Worm (Caenorhabditis elegans) whole organism, mixed stage, embryonic: Measurements from ENCODE around the gene vab-23.

ENCODE experiments used
- M03D4.4 ChIP-seq: sonication (generic microtip); optimal IDR thresholded peaks from 2 replicates; lab custom pipeline; 2017; ENCODE audit warnings: mild to moderate bottlenecking, missing genetic modification characterization, missing compliant biosample characterization
- bed-3 ChIP-seq: fragments of 200-800 bp; sonication (Bioruptor generic); optimal IDR thresholded peaks from 3 replicates; lab custom pipeline; 2018; ENCODE audit warnings: mild to moderate bottlenecking, missing genetic modification characterization, moderate library complexity, missing compliant biosample characterization
- blmp-1 ChIP-seq: fragments of 150-350 bp; optimal IDR thresholded peaks from 2 replicates; lab custom pipeline; 2014; ENCODE audit warnings: missing biosample characterization, missing genetic modification characterization
- ceh-39 ChIP-seq: fragments of 150-350 bp; optimal IDR thresholded peaks from 2 replicates; lab custom pipeline; 2014; ENCODE audit warnings: missing biosample characterization, missing genetic modification characterization
- ceh-43 ChIP-seq: fragments of 200-800 bp; sonication (Bioruptor generic); optimal IDR thresholded peaks from 2 replicates; lab custom pipeline; 2018; ENCODE audit warnings: mild to moderate bottlenecking, missing genetic modification characterization, moderate library complexity, missing compliant biosample characterization
- ceh-83 ChIP-seq: fragments of 200-800 bp; sonication (Bioruptor generic); optimal IDR thresholded peaks from 2 replicates; lab custom pipeline; 2018; ENCODE audit warnings: mild to moderate bottlenecking, missing genetic modification characterization, missing compliant biosample characterization
- ces-1 ChIP-seq: fragments of 150-350 bp; optimal IDR thresholded peaks from 2 replicates; lab custom pipeline; 2014; ENCODE audit warnings: missing biosample characterization, missing genetic modification reagents, missing genetic modification characterization
- cnd-1 ChIP-seq: fragments of 200-800 bp; sonication (Bioruptor generic); optimal IDR thresholded peaks from 2 replicates; lab custom pipeline; 2018; ENCODE audit warnings: mild to moderate bottlenecking, missing genetic modification characterization, missing compliant biosample characterization
- drap-1 ChIP-seq: fragments of 200-800 bp; sonication (Bioruptor generic); optimal IDR thresholded peaks from 3 replicates; lab custom pipeline; 2018; ENCODE audit warnings: mild to moderate bottlenecking, missing genetic modification characterization, missing compliant biosample characterization
- elt-1 ChIP-seq: sonication (generic microtip); optimal IDR thresholded peaks from 2 replicates; lab custom pipeline; 2017; ENCODE audit warnings: missing genetic modification characterization, mild to moderate bottlenecking, missing compliant biosample characterization, antibody characterized with exemption, moderate library complexity, borderline replicate concordance; ENCODE audit not compliant: insufficient read depth
- elt-3 ChIP-seq: fragments of 150-350 bp; optimal IDR thresholded peaks from 2 replicates; lab custom pipeline; 2014; ENCODE audit warnings: missing biosample characterization, missing genetic modification characterization
- flh-1 ChIP-seq: fragments of 200-800 bp; sonication (Bioruptor generic); optimal IDR thresholded peaks from 2 replicates; lab custom pipeline; 2018; ENCODE audit warnings: mild to moderate bottlenecking, missing genetic modification characterization, moderate library complexity, missing compliant biosample characterization
- ham-2 ChIP-seq: fragments of 200-800 bp; sonication (Bioruptor generic); optimal IDR thresholded peaks from 2 replicates; lab custom pipeline; 2018; ENCODE audit warnings: mild to moderate bottlenecking, missing genetic modification characterization, missing compliant biosample characterization
- hlh-1 ChIP-seq: fragments of 150-350 bp; optimal IDR thresholded peaks from 2 replicates; lab custom pipeline; 2014; ENCODE audit warnings: missing biosample characterization, missing genetic modification reagents, missing genetic modification characterization
- lin-13 ChIP-seq: fragments of 150-350 bp; optimal IDR thresholded peaks from 2 replicates; lab custom pipeline; 2014; ENCODE audit warnings: missing biosample characterization, missing genetic modification characterization
- lin-32 ChIP-seq: fragments of 200-800 bp; sonication (Bioruptor generic); optimal IDR thresholded peaks from 2 replicates; lab custom pipeline; 2018; ENCODE audit warnings: mild to moderate bottlenecking, missing genetic modification characterization, missing compliant biosample characterization
- lsy-2 ChIP-seq: fragments of 150-350 bp; optimal IDR thresholded peaks from 2 replicates; lab custom pipeline; 2014; ENCODE audit warnings: missing biosample characterization, missing genetic modification characterization
- mab-5 ChIP-seq: fragments of 150-350 bp; optimal IDR thresholded peaks from 2 replicates; lab custom pipeline; 2014; ENCODE audit warnings: missing biosample characterization, missing genetic modification characterization
- mep-1 ChIP-seq: fragments of 150-350 bp; optimal IDR thresholded peaks from 2 replicates; lab custom pipeline; 2017; ENCODE audit warnings: missing biosample characterization, missing genetic modification reagents, missing genetic modification characterization, inconsistent platforms
- mls-2 ChIP-seq: sonication (generic microtip); optimal IDR thresholded peaks from 2 replicates; lab custom pipeline; 2016; ENCODE audit warnings: mild to moderate bottlenecking, missing genetic modification characterization, moderate library complexity, missing compliant biosample characterization
- nhr-12 ChIP-seq: fragments of 150-350 bp; optimal IDR thresholded peaks from 2 replicates; lab custom pipeline; 2014; ENCODE audit warnings: missing biosample characterization, missing genetic modification characterization
- nhr-2 ChIP-seq: fragments of 150-350 bp; optimal IDR thresholded peaks from 2 replicates; lab custom pipeline; 2014; ENCODE audit warnings: missing biosample characterization, missing genetic modification characterization
- nhr-237 ChIP-seq: fragments of 150-350 bp; optimal IDR thresholded peaks from 2 replicates; lab custom pipeline; 2014; ENCODE audit warnings: missing biosample characterization, missing genetic modification characterization
- nhr-28 ChIP-seq: fragments of 150-350 bp; optimal IDR thresholded peaks from 2 replicates; lab custom pipeline; 2014; ENCODE audit warnings: missing biosample characterization, missing genetic modification characterization
- nhr-76 ChIP-seq: sonication (generic microtip); optimal IDR thresholded peaks from 2 replicates; lab custom pipeline; 2017; ENCODE audit warnings: missing biosample characterization, missing genetic modification characterization
- pha-4 ChIP-seq: fragments of 150-350 bp; optimal IDR thresholded peaks from 2 replicates; lab custom pipeline; 2018; ENCODE audit warnings: missing biosample characterization, missing genetic modification reagents, missing genetic modification characterization
- sem-2 ChIP-seq: fragments of 200-800 bp; sonication (Bioruptor generic); optimal IDR thresholded peaks from 2 replicates; lab custom pipeline; 2018; ENCODE audit warnings: mild to moderate bottlenecking, missing genetic modification characterization, missing compliant biosample characterization
- snpc-4 ChIP-seq: fragments of 150-350 bp; optimal IDR thresholded peaks from 2 replicates; lab custom pipeline; 2014; ENCODE audit warnings: missing biosample characterization, missing genetic modification characterization
- sptf-1 ChIP-seq: sonication (generic microtip); optimal IDR thresholded peaks from 2 replicates; lab custom pipeline; 2017; ENCODE audit warnings: mild to moderate bottlenecking, missing genetic modification characterization, moderate library complexity, missing compliant biosample characterization
- tbx-8 ChIP-seq: fragments of 200-800 bp; sonication (Bioruptor generic); optimal IDR thresholded peaks from 2 replicates; lab custom pipeline; 2018; ENCODE audit warnings: mild to moderate bottlenecking, missing genetic modification characterization, moderate library complexity, missing compliant biosample characterization
- unc-120 ChIP-seq: sonication (generic microtip); optimal IDR thresholded peaks from 2 replicates; lab custom pipeline; 2017; ENCODE audit warnings: missing genetic modification characterization, missing compliant biosample characterization; ENCODE audit not compliant: poor library complexity, severe bottlenecking
- unc-39 ChIP-seq: fragments of 150-350 bp; optimal IDR thresholded peaks from 2 replicates; lab custom pipeline; 2014; ENCODE audit warnings: missing biosample characterization, missing genetic modification characterization
- unc-62 ChIP-seq: fragments of 150-350 bp; optimal IDR thresholded peaks from 2 replicates; lab custom pipeline; 2014; ENCODE audit warnings: missing biosample characterization, missing genetic modification reagents, missing genetic modification characterization
- zip-8 ChIP-seq: fragments of 150-350 bp; optimal IDR thresholded peaks from 2 replicates; lab custom pipeline; 2014; ENCODE audit warnings: missing biosample characterization, missing genetic modification characterization
- ztf-11 ChIP-seq: fragments of 150-350 bp; optimal IDR thresholded peaks from 2 replicates; lab custom pipeline; 2014; ENCODE audit warnings: missing biosample characterization, missing genetic modification characterization

vab-23 gene

ce11 chrII:11905023-11905422 is 4.0 kb upstream of the vab-23 start:
- TF ChIP-seq sem-2 (no peak), blmp-1 (tag; lab: Kevin White, UChicago) (no peak), M03D4.4 (no peak), ztf-11 (no peak), nhr-28 (tag; lab: Kevin White, UChicago) (no peak), lsy-2 (tag; lab: Kevin White, UChicago) (no peak), cnd-1 (tag; lab: Kevin White, UChicago) (peak; percentile 53)

ce11 chrII:11902203-11902602 is 1.2 kb upstream of the vab-23 start:
- TF ChIP-seq lsy-2 (tag; lab: Kevin White, UChicago) = no peak
- no peak for TF ChIP-seq zip-8
- no peak for TF ChIP-seq nhr-28 (tag; lab: Kevin White, UChicago)
- no peak for TF ChIP-seq snpc-4 (tag; lab: Kevin White, UChicago)
- no peak for TF ChIP-seq elt-1
- TF ChIP-seq sem-2 = no peak
- peak; percentile 79 for TF ChIP-seq nhr-2
- TF ChIP-seq ztf-11 = no peak
- TF ChIP-seq unc-120 = peak; percentile 15
- peak; percentile 96 for TF ChIP-seq unc-62
- no peak for TF ChIP-seq nhr-12 (tag; lab: Kevin White, UChicago)

ce11 chrII:11899761-11900160 is 1.2 kb downstream of the vab-23 start:
- no peak for TF ChIP-seq mls-2 (tag; lab: Kevin White, UChicago)
- peak; percentile 10 for TF ChIP-seq nhr-2

- TF ChIP-seq ztf-11 = no peak
- no peak for TF ChIP-seq ceh-43 (GFP tag; lab: Kevin White, UChicago)
- TF ChIP-seq snpc-4 (tag; lab: Kevin White, UChicago) = no peak
- no peak for TF ChIP-seq nhr-28 (tag; lab: Kevin White, UChicago)
- TF ChIP-seq ceh-39 (tag; lab: Kevin White, UChicago) = no peak
- no peak for TF ChIP-seq lin-13
- no peak for TF ChIP-seq flh-1 (GFP tag; lab: Kevin White, UChicago)
- TF ChIP-seq ceh-83 (GFP tag; lab: Kevin White, UChicago) = no peak
- TF ChIP-seq unc-120 = no peak
- TF ChIP-seq mls-2 (tag; lab: Kevin White, UChicago) = no peak
- no peak for TF ChIP-seq blmp-1 (tag; lab: Kevin White, UChicago)
- TF ChIP-seq drap-1 (GFP tag; lab: Kevin White, UChicago) = no peak
- no peak for TF ChIP-seq lsy-2 (tag; lab: Kevin White, UChicago)
- no peak for TF ChIP-seq unc-62
- no peak for TF ChIP-seq nhr-12 (tag; lab: Kevin White, UChicago)
- TF ChIP-seq, all 35 proteins: peak for 0
Observed at ce11 chrII:11893323-11893722, 7.7 kb downstream of the vab-23 start, which contains the start of gene ZK930.2. ZK930.2 (minus strand) TSS chrII:11893423.

ce11 chrII:11890596-11890995 is 10.4 kb downstream of the vab-23 start:
- TF ChIP-seq ham-2 (GFP tag; lab: Kevin White, UChicago) = peak; percentile 5
- TF ChIP-seq sem-2 = no peak
- TF ChIP-seq elt-3 (tag; lab: Kevin White, UChicago) = no peak
- TF ChIP-seq ceh-43 (GFP tag; lab: Kevin White, UChicago) = no peak
- peak; percentile 11 for TF ChIP-seq ztf-11
- TF ChIP-seq zip-8 = peak; percentile 31
- TF ChIP-seq mls-2 (tag; lab: Kevin White, UChicago) = peak; percentile 60
- TF ChIP-seq hlh-1 (tag; lab: Kevin White, UChicago) = no peak
- no peak for TF ChIP-seq nhr-12 (tag; lab: Kevin White, UChicago)
- TF ChIP-seq lsy-2 (tag; lab: Kevin White, UChicago) = no peak
- TF ChIP-seq mep-1 (tag; lab: Kevin White, UChicago) = no peak
- no peak for TF ChIP-seq elt-1
- TF ChIP-seq tbx-8 (GFP tag; lab: Kevin White, UChicago) = no peak
- peak; percentile 100 for TF ChIP-seq lin-32
- no peak for TF ChIP-seq drap-1 (GFP tag; lab: Kevin White, UChicago)
- no peak for TF ChIP-seq unc-62
- TF ChIP-seq bed-3 = no peak
- TF ChIP-seq unc-39 (tag; lab: Kevin White, UChicago) = no peak
- TF ChIP-seq pha-4 (tag; lab: Kevin White, UChicago) = no peak
- TF ChIP-seq flh-1 (GFP tag; lab: Kevin White, UChicago) = no peak
- TF ChIP-seq unc-120 = no peak
- TF ChIP-seq blmp-1 (tag; lab: Kevin White, UChicago) = no peak
- TF ChIP-seq nhr-237 (tag; lab: Kevin White, UChicago) = no peak
- TF ChIP-seq mab-5 (tag; lab: Kevin White, UChicago) = no peak
- peak; percentile 91 for TF ChIP-seq cnd-1 (tag; lab: Kevin White, UChicago)
- TF ChIP-seq nhr-76 = no peak
- TF ChIP-seq snpc-4 (tag; lab: Kevin White, UChicago) = no peak
- TF ChIP-seq sptf-1 (tag; lab: Kevin White, UChicago) = peak; percentile 28
- TF ChIP-seq ceh-83 (GFP tag; lab: Kevin White, UChicago) = no peak
- peak; percentile 65 for TF ChIP-seq nhr-2
- TF ChIP-seq lin-13 = no peak
- TF ChIP-seq M03D4.4 = no peak
- peak; percentile 14 for TF ChIP-seq ces-1
- no peak for TF ChIP-seq nhr-28 (tag; lab: Kevin White, UChicago)
- peak; percentile 17 for TF ChIP-seq ceh-39 (tag; lab: Kevin White, UChicago)
- TF ChIP-seq, all 35 proteins: peak for 10
